Fruit fly (Drosophila melanogaster) whole organism, embryonic: ENCODE data around the gene CG2129.
A peak's percentile ranks its signal among the peaks of the same experiment; 100 is the strongest.

ENCODE experiments used
- Atf3 ChIP-seq: fragments of 200-800 bp; sonication (Bioruptor generic); optimal IDR thresholded peaks from 3 replicates; lab custom pipeline; 2016; ENCODE audit warnings: missing biosample characterization, missing genetic modification characterization
- B-H1 ChIP-seq: fragments of 200-800 bp; sonication (Bioruptor generic); IDR thresholded peaks from 3 replicates; pipeline ENCODE4 v1.3.6; 2022; ENCODE audit warnings: missing biosample characterization, missing genetic modification characterization
- CG1024 ChIP-seq: fragments of 200-800 bp; sonication (Bioruptor generic); IDR thresholded peaks from 2 replicates; pipeline ENCODE4 v1.3.6; 2022; ENCODE audit warnings: missing biosample characterization, missing genetic modification characterization
- CG10959 ChIP-seq: fragments of 200-800 bp; sonication (Bioruptor generic); IDR thresholded peaks from 2 replicates; pipeline ENCODE4 v1.3.6; 2022; ENCODE audit warnings: missing biosample characterization, missing genetic modification characterization
- CG11085 ChIP-seq: fragments of 200-800 bp; sonication (Bioruptor generic); IDR thresholded peaks from 2 replicates; pipeline ENCODE4 v1.3.6; 2022; ENCODE audit warnings: missing biosample characterization, missing genetic modification characterization
- CG13775 ChIP-seq: fragments of 200-800 bp; sonication (Bioruptor generic); optimal IDR thresholded peaks from 3 replicates; lab custom pipeline; 2017; ENCODE audit warnings: missing biosample characterization, mild to moderate bottlenecking, missing genetic modification characterization
- CG14441 ChIP-seq: fragments of 200-800 bp; sonication (Bioruptor generic); IDR thresholded peaks from 2 replicates; pipeline ENCODE4 v1.3.6; 2022; ENCODE audit warnings: missing biosample characterization, missing genetic modification characterization
- CG14710 ChIP-seq: fragments of 200-800 bp; sonication (Bioruptor generic); optimal IDR thresholded peaks from 3 replicates; lab custom pipeline; 2019; ENCODE audit warnings: missing biosample characterization, mild to moderate bottlenecking, missing genetic modification characterization, moderate library complexity
- CG15696 ChIP-seq: fragments of 200-800 bp; sonication (Bioruptor generic); optimal IDR thresholded peaks from 2 replicates; lab custom pipeline; 2019; ENCODE audit warnings: missing biosample characterization, mild to moderate bottlenecking, missing genetic modification characterization, moderate library complexity
- CG16813 ChIP-seq: fragments of 200-800 bp; sonication (Bioruptor generic); IDR thresholded peaks from 3 replicates; pipeline ENCODE4 v1.3.6; 2022; ENCODE audit warnings: missing biosample characterization, missing genetic modification characterization; ENCODE audit not compliant: partially characterized antibody
- CG16863 ChIP-seq: fragments of 200-800 bp; sonication (Bioruptor generic); optimal IDR thresholded peaks from 3 replicates; lab custom pipeline; 2016; ENCODE audit warnings: missing biosample characterization, missing genetic modification characterization
- CG18476 ChIP-seq: fragments of 200-800 bp; sonication (Bioruptor generic); optimal IDR thresholded peaks from 2 replicates; lab custom pipeline; 2016; ENCODE audit warnings: missing biosample characterization, mild to moderate bottlenecking, missing genetic modification characterization
- CG18619 ChIP-seq: fragments of 200-800 bp; sonication (Bioruptor generic); optimal IDR thresholded peaks from 3 replicates; lab custom pipeline; 2017; ENCODE audit warnings: missing biosample characterization, mild to moderate bottlenecking, missing genetic modification characterization
- CG2129 ChIP-seq: fragments of 200-800 bp; sonication (Bioruptor generic); IDR thresholded peaks from 2 replicates; pipeline ENCODE4 v1.3.6; 2022; ENCODE audit warnings: missing biosample characterization, missing genetic modification characterization; ENCODE audit not compliant: partially characterized antibody
- CG31441 ChIP-seq: fragments of 200-800 bp; sonication (Bioruptor generic); IDR thresholded peaks from 2 replicates; pipeline ENCODE4 v1.3.6; 2022; ENCODE audit warnings: missing biosample characterization, missing genetic modification characterization
- CG3847 ChIP-seq: fragments of 200-800 bp; sonication (Bioruptor generic); IDR thresholded peaks from 2 replicates; pipeline ENCODE4 v1.3.6; 2022; ENCODE audit warnings: missing biosample characterization, missing genetic modification characterization
- CG8924 ChIP-seq: fragments of 200-800 bp; optimal IDR thresholded peaks from 3 replicates; lab custom pipeline; 2019; ENCODE audit warnings: missing biosample characterization, mild to moderate bottlenecking, missing genetic modification characterization, moderate library complexity
- Dbx ChIP-seq: fragments of 200-800 bp; sonication (Bioruptor generic); IDR thresholded peaks from 3 replicates; pipeline ENCODE4 v1.3.6; 2022; ENCODE audit warnings: missing biosample characterization, missing genetic modification characterization
- Dip3 ChIP-seq: fragments of 200-800 bp; sonication (Bioruptor generic); optimal IDR thresholded peaks from 3 replicates; lab custom pipeline; 2016; ENCODE audit warnings: missing biosample characterization, missing genetic modification characterization
- Eip74EF ChIP-seq, 2 experiments: fragments of 200-800 bp in 1 of 2; fragments of >200 bp in 1 of 2; sonication (Bioruptor generic) in 1 of 2; optimal IDR thresholded peaks; 2 replicates each; lab custom pipeline; 2017 to 2019; ENCODE audit warnings: missing biosample characterization in 2 of 2, missing genetic modification characterization in 2 of 2, mild to moderate bottlenecking in 1 of 2, moderate library complexity in 1 of 2
- Elba2 ChIP-seq: fragments of 200-800 bp; sonication (Bioruptor generic); optimal IDR thresholded peaks from 3 replicates; lab custom pipeline; 2016; ENCODE audit warnings: missing biosample characterization, missing genetic modification characterization
- Ets97D ChIP-seq: fragments of 200-800 bp; sonication (Bioruptor generic); optimal IDR thresholded peaks from 3 replicates; lab custom pipeline; 2016; ENCODE audit warnings: missing biosample characterization, missing genetic modification characterization
- HLH54F ChIP-seq: fragments of 200-800 bp; sonication (Bioruptor generic); optimal IDR thresholded peaks from 3 replicates; lab custom pipeline; 2016; ENCODE audit warnings: missing biosample characterization, missing genetic modification characterization
- Hmx ChIP-seq: fragments of 200-800 bp; sonication (Bioruptor generic); optimal IDR thresholded peaks from 2 replicates; lab custom pipeline; 2016; ENCODE audit warnings: missing biosample characterization, missing genetic modification characterization
- Hr78 ChIP-seq, 2 experiments: fragments of 200-800 bp in 1 of 2; fragments of >200 bp in 1 of 2; sonication (Bioruptor generic) in 1 of 2; optimal IDR thresholded peaks; 2 replicates each; lab custom pipeline; 2017 to 2019; ENCODE audit warnings: missing biosample characterization in 2 of 2, missing genetic modification characterization in 2 of 2, mild to moderate bottlenecking in 1 of 2, moderate library complexity in 1 of 2
- Hsf ChIP-seq: fragments of 200-800 bp; sonication (Bioruptor generic); optimal IDR thresholded peaks from 3 replicates; lab custom pipeline; 2016; ENCODE audit warnings: missing biosample characterization, missing genetic modification characterization
- Nf-YA ChIP-seq: fragments of 200-800 bp; sonication (Bioruptor generic); IDR thresholded peaks from 2 replicates; pipeline ENCODE4 v1.3.6; 2022; ENCODE audit warnings: missing biosample characterization, missing genetic modification characterization
- Sox102F ChIP-seq: fragments of 200-800 bp; sonication (Bioruptor generic); optimal IDR thresholded peaks from 2 replicates; lab custom pipeline; 2018; ENCODE audit warnings: missing biosample characterization, mild to moderate bottlenecking, missing genetic modification characterization, moderate library complexity
- ara ChIP-seq: fragments of 200-800 bp; sonication (Bioruptor generic); IDR thresholded peaks from 2 replicates; pipeline ENCODE4 v1.3.6; 2022; ENCODE audit warnings: missing biosample characterization, missing genetic modification characterization
- ase ChIP-seq: fragments of 200-800 bp; sonication (Bioruptor generic); IDR thresholded peaks from 3 replicates; pipeline ENCODE4 v1.3.6; 2022; ENCODE audit warnings: missing biosample characterization, missing genetic modification characterization
- az2 ChIP-seq: fragments of 200-800 bp; sonication (Bioruptor generic); optimal IDR thresholded peaks from 3 replicates; lab custom pipeline; 2016; ENCODE audit warnings: missing biosample characterization, missing genetic modification characterization
- cato ChIP-seq: fragments of 200-800 bp; sonication (Bioruptor generic); optimal IDR thresholded peaks from 2 replicates; lab custom pipeline; 2016; ENCODE audit warnings: missing biosample characterization, missing genetic modification characterization, borderline replicate concordance
- caup ChIP-seq: fragments of 200-800 bp; sonication (Bioruptor generic); optimal IDR thresholded peaks from 3 replicates; lab custom pipeline; 2017; ENCODE audit warnings: missing biosample characterization, mild to moderate bottlenecking, missing genetic modification characterization, moderate library complexity; ENCODE audit not compliant: severe bottlenecking
- chm ChIP-seq: fragments of 200-800 bp; sonication (Bioruptor generic); IDR thresholded peaks from 2 replicates; pipeline ENCODE4 v1.3.6; 2022; ENCODE audit warnings: missing biosample characterization, missing genetic modification characterization
- dm ChIP-seq: fragments of 200-800 bp; sonication (Bioruptor generic); optimal IDR thresholded peaks from 3 replicates; lab custom pipeline; 2016; ENCODE audit warnings: missing biosample characterization, missing genetic modification characterization
- dmrt99B ChIP-seq: fragments of 200-800 bp; sonication (Bioruptor generic); optimal IDR thresholded peaks from 2 replicates; lab custom pipeline; 2018; ENCODE audit warnings: missing biosample characterization, mild to moderate bottlenecking, missing genetic modification characterization, moderate library complexity
- dpn ChIP-seq, 2 experiments: fragments of 200-800 bp; sonication (Bioruptor generic); optimal IDR thresholded peaks; 3 replicates each; lab custom pipeline; 2016; ENCODE audit warnings: missing biosample characterization in 2 of 2, missing genetic modification characterization in 2 of 2
- dysf ChIP-seq: fragments of 200-800 bp; sonication (Bioruptor generic); IDR thresholded peaks from 3 replicates; pipeline ENCODE4 v1.3.6; 2022; ENCODE audit warnings: missing biosample characterization, missing genetic modification characterization
- eve ChIP-seq, 2 experiments: fragments of >200 bp; optimal IDR thresholded peaks; 2 replicates each; lab custom pipeline; 2017; ENCODE audit warnings: missing biosample characterization in 2 of 2, missing genetic modification characterization in 2 of 2
- eyg ChIP-seq: fragments of 200-800 bp; sonication (Bioruptor generic); optimal IDR thresholded peaks from 3 replicates; lab custom pipeline; 2016; ENCODE audit warnings: missing biosample characterization, missing genetic modification characterization
- hbn ChIP-seq: fragments of 200-800 bp; sonication (Bioruptor generic); IDR thresholded peaks from 2 replicates; pipeline ENCODE4 v1.3.6; 2022; ENCODE audit warnings: missing biosample characterization, missing genetic modification characterization; ENCODE audit not compliant: partially characterized antibody
- kah ChIP-seq: fragments of 200-800 bp; sonication (Bioruptor generic); optimal IDR thresholded peaks from 2 replicates; lab custom pipeline; 2018; ENCODE audit warnings: missing biosample characterization, mild to moderate bottlenecking, missing genetic modification characterization
- kay ChIP-seq: fragments of 200-800 bp; sonication (Bioruptor generic); optimal IDR thresholded peaks from 2 replicates; lab custom pipeline; 2016; ENCODE audit warnings: missing biosample characterization, missing genetic modification characterization
- mam ChIP-seq: fragments of 200-800 bp; sonication (Bioruptor generic); optimal IDR thresholded peaks from 3 replicates; lab custom pipeline; 2016; ENCODE audit warnings: missing biosample characterization, missing genetic modification characterization
- nom ChIP-seq: fragments of 200-800 bp; sonication (Bioruptor generic); optimal IDR thresholded peaks from 2 replicates; lab custom pipeline; 2017; ENCODE audit warnings: missing biosample characterization, missing genetic modification characterization, mild to moderate bottlenecking, moderate library complexity, missing genetic modification reagents
- sc ChIP-seq, 3 experiments: fragments of >200 bp in 2 of 3; fragments of 200-800 bp in 1 of 3; sonication (Bioruptor generic) in 1 of 3; optimal IDR thresholded peaks; 2 replicates in 2 of 3; 3 replicates in 1 of 3; lab custom pipeline; 2017; ENCODE audit warnings: mild to moderate bottlenecking in 1 of 3, missing biosample characterization in 1 of 3, missing genetic modification characterization in 1 of 3, missing genetic modification reagents in 1 of 3
- seq ChIP-seq: fragments of 200-800 bp; sonication (Bioruptor generic); IDR thresholded peaks from 2 replicates; pipeline ENCODE4 v1.3.6; 2022; ENCODE audit warnings: missing biosample characterization, missing genetic modification characterization
- wek ChIP-seq: fragments of 200-800 bp; sonication (Bioruptor generic); optimal IDR thresholded peaks from 3 replicates; lab custom pipeline; 2018; ENCODE audit warnings: missing biosample characterization, mild to moderate bottlenecking, missing genetic modification characterization, moderate library complexity

Gene CG2129

DNA sequence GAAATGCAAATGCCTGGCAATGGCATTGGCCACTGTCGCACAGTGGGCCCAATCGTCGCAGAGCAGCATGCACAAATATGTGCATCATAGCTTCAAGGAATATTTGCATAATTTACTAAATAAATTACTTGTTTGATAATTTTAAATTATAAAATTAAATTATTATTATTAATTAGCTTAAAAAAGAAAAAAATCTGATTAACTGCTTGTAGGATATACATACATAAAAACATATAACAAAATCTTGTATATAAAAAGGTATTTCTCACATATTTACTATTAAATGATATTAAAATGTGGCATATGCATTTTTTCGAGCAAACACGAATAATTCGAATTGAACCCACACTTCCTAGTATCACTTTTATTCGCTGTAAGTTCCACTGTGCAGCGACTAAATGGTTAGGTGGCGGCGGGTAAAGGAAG lies 20.4 kb upstream of the CG2129 start (continued):
- TF ChIP-seq CG14441 (GFP tag; lab: Robert Waterston, UW) (no peak; the same call in 1 of the 2 replicates), seq (GFP tag; lab: Robert Waterston, UW) (no peak), Hr78 (GFP tag; optimal IDR thresholded peaks at IDR 0.05; lab: Kevin White, UChicago) (no peak), CG8924 (tag; lab: Kevin White, UChicago) (peak; percentile 58)
- TF ChIP-seq, all 482 proteins: peak for 152

DNA sequence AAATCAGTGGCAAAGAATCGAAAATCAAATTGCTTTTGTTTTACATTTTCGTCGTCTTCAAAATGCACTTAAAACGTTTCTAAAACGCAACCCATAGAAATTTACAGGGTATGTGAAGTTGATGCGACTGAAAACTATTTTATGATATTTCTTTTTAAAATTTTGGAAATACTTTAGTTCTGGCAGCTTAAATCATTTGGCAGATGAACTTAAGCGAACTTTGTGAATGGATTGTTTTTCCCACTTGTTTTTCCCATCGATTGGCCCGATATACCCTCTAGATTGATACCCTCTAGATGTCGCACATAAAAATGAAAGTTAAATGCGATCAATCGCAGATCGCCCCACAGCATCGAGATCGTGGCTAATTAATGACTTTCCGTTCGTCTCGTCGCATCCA lies 19.5 kb upstream of the CG2129 start:
- peak; percentile 33 for TF ChIP-seq CG13775 (GFP tag; lab: Kevin White, UChicago)
- TF ChIP-seq Eip74EF (GFP tag; optimal IDR thresholded peaks at IDR 0.05; lab: Kevin White, UChicago), result peak in 1 of 2 experiments; percentile 43
- 0 out of 3 replicates have a peak, but pooled peaks have one; percentile 32 for TF ChIP-seq B-H1 (GFP tag; lab: Robert Waterston, UW)
- TF ChIP-seq CG3847 (GFP tag; lab: Robert Waterston, UW), result 0 out of 2 replicates have a peak, but pooled peaks have one; percentile 20
- peak; percentile 55 for TF ChIP-seq CG16863 (GFP tag; lab: Kevin White, UChicago)
- TF ChIP-seq Hsf (GFP tag; lab: Kevin White, UChicago), result peak; percentile 56
- no peak for TF ChIP-seq Nf-YA (GFP tag; lab: Robert Waterston, UW)
- no peak for TF ChIP-seq dysf
- peak; percentile 65 for TF ChIP-seq CG31441 (GFP tag; lab: Robert Waterston, UW)
- TF ChIP-seq dm (GFP tag; lab: Kevin White, UChicago), result no peak
- no peak for TF ChIP-seq Dbx
- no peak for TF ChIP-seq Ets97D (GFP tag; lab: Kevin White, UChicago)
- no peak for TF ChIP-seq kah
- no peak for TF ChIP-seq hbn (GFP tag; lab: Robert Waterston, UW)
- TF ChIP-seq CG18619 (GFP tag; lab: Kevin White, UChicago), result no peak
- TF ChIP-seq Dip3 (GFP tag; lab: Kevin White, UChicago), result no peak
- peak; percentile 78 for TF ChIP-seq dmrt99B
- TF ChIP-seq Hmx (GFP tag; lab: Kevin White, UChicago), result no peak
- peak; percentile 35 to 49 for TF ChIP-seq dpn (GFP tag; optimal IDR thresholded peaks at IDR 0.05; lab: Kevin White, UChicago)
- TF ChIP-seq sc (optimal IDR thresholded peaks at IDR 0.05; lab: Kevin White, UChicago), result no peak
- peak; percentile 54 for TF ChIP-seq sc (GFP tag; optimal IDR thresholded peaks at IDR 0.05; lab: Kevin White, UChicago)
- peak; percentile 77 for TF ChIP-seq ara (GFP tag; lab: Robert Waterston, UW)
- peak; percentile 69 for TF ChIP-seq az2
- TF ChIP-seq CG1024 (GFP tag; lab: Robert Waterston, UW), result 0 out of 2 replicates have a peak, but pooled peaks have one; percentile 26
- TF ChIP-seq CG15696, result no peak
- TF ChIP-seq CG2129, result no peak
- TF ChIP-seq wek, result no peak
- no peak for TF ChIP-seq CG16813 (GFP tag; lab: Robert Waterston, UW)
- no peak for TF ChIP-seq CG11085 (GFP tag; lab: Robert Waterston, UW)
- TF ChIP-seq Elba2 (GFP tag; lab: Kevin White, UChicago), result no peak
- TF ChIP-seq HLH54F (GFP tag; lab: Kevin White, UChicago), result no peak
- TF ChIP-seq eve (GFP tag; optimal IDR thresholded peaks at IDR 0.05; lab: Kevin White, UChicago), result no peak
- TF ChIP-seq CG10959 (GFP tag; lab: Robert Waterston, UW), result peak; percentile 45; the same call in 1 of the 2 replicates
- no peak for TF ChIP-seq kay (GFP tag; lab: Kevin White, UChicago)
- TF ChIP-seq Sox102F (GFP tag; lab: Kevin White, UChicago), result peak; percentile 88
- TF ChIP-seq ase (GFP tag; lab: Robert Waterston, UW), result 0 out of 3 replicates have a peak, but pooled peaks have one; percentile 40
- TF ChIP-seq CG18476 (GFP tag; lab: Kevin White, UChicago), result peak; percentile 57
- peak; percentile 42 for TF ChIP-seq cato (GFP tag; lab: Kevin White, UChicago)
- peak; percentile 55; the same call in 1 of the 2 replicates for TF ChIP-seq chm (GFP tag; lab: Robert Waterston, UW)
- peak; percentile 65 for TF ChIP-seq CG14710 (tag; lab: Kevin White, UChicago)
- no peak for TF ChIP-seq eyg
- TF ChIP-seq nom (GFP tag; lab: Kevin White, UChicago), result no peak
- peak; percentile 38 for TF ChIP-seq Atf3 (GFP tag; lab: Kevin White, UChicago)
- TF ChIP-seq caup (GFP tag; lab: Kevin White, UChicago), result no peak
- TF ChIP-seq mam (GFP tag; lab: Kevin White, UChicago), result no peak
